Fruit fly (Drosophila melanogaster) whole organism, embryonic: ENCODE measurements around the gene CG9837.

Source experiments
- Ada2b ChIP-seq: fragments of 200-800 bp; sonication (Bioruptor generic); IDR thresholded peaks from 2 replicates; pipeline ENCODE4 v1.3.6; 2022; ENCODE audit warnings: missing biosample characterization, missing genetic modification characterization
- Antp ChIP-seq: fragments of 200-800 bp; sonication (Bioruptor generic); optimal IDR thresholded peaks from 3 replicates; lab custom pipeline; 2016; ENCODE audit warnings: missing biosample characterization, missing genetic modification characterization
- Asciz ChIP-seq: fragments of 200-800 bp; sonication (Bioruptor generic); optimal IDR thresholded peaks from 2 replicates; lab custom pipeline; 2017; ENCODE audit warnings: missing biosample characterization, mild to moderate bottlenecking, missing genetic modification characterization, missing genetic modification reagents
- CG1024 ChIP-seq: fragments of 200-800 bp; sonication (Bioruptor generic); IDR thresholded peaks from 2 replicates; pipeline ENCODE4 v1.3.6; 2022; ENCODE audit warnings: missing biosample characterization, missing genetic modification characterization
- CG10267 ChIP-seq: fragments of 200-800 bp; sonication (Bioruptor generic); optimal IDR thresholded peaks from 2 replicates; lab custom pipeline; 2018; ENCODE audit warnings: missing biosample characterization, mild to moderate bottlenecking, missing genetic modification characterization, moderate library complexity
- CG11085 ChIP-seq: fragments of 200-800 bp; sonication (Bioruptor generic); IDR thresholded peaks from 2 replicates; pipeline ENCODE4 v1.3.6; 2022; ENCODE audit warnings: missing biosample characterization, missing genetic modification characterization
- CG11247 ChIP-seq: fragments of 200-800 bp; sonication (Bioruptor generic); IDR thresholded peaks from 2 replicates; pipeline ENCODE4 v1.3.6; 2022; ENCODE audit warnings: missing biosample characterization, missing genetic modification characterization
- CG11723 ChIP-seq: fragments of 200-800 bp; sonication (Bioruptor generic); optimal IDR thresholded peaks from 2 replicates; lab custom pipeline; 2017; ENCODE audit warnings: missing biosample characterization, mild to moderate bottlenecking, missing genetic modification characterization
- CG13894 ChIP-seq: fragments of 200-800 bp; sonication (Bioruptor generic); optimal IDR thresholded peaks from 3 replicates; lab custom pipeline; 2018; ENCODE audit warnings: missing biosample characterization, mild to moderate bottlenecking, missing genetic modification characterization, moderate library complexity
- CG15011 ChIP-seq: fragments of 200-800 bp; sonication (Bioruptor generic); optimal IDR thresholded peaks from 3 replicates; lab custom pipeline; 2018; ENCODE audit warnings: missing biosample characterization, mild to moderate bottlenecking, missing genetic modification characterization
- CG15696 ChIP-seq: fragments of 200-800 bp; sonication (Bioruptor generic); optimal IDR thresholded peaks from 2 replicates; lab custom pipeline; 2019; ENCODE audit warnings: missing biosample characterization, mild to moderate bottlenecking, missing genetic modification characterization, moderate library complexity
- CG17186 ChIP-seq: fragments of 200-800 bp; sonication (Bioruptor generic); optimal IDR thresholded peaks from 3 replicates; lab custom pipeline; 2017; ENCODE audit warnings: missing biosample characterization, missing genetic modification reagents, missing genetic modification characterization
- CG17385 ChIP-seq: fragments of 200-800 bp; sonication (Bioruptor generic); optimal IDR thresholded peaks from 3 replicates; lab custom pipeline; 2018; ENCODE audit warnings: missing biosample characterization, mild to moderate bottlenecking, missing genetic modification characterization
- CG17912 ChIP-seq: fragments of 200-800 bp; sonication (Bioruptor generic); optimal IDR thresholded peaks from 2 replicates; lab custom pipeline; 2018; ENCODE audit warnings: missing biosample characterization, mild to moderate bottlenecking, missing genetic modification characterization
- CG1832 ChIP-seq: fragments of 200-800 bp; sonication (Bioruptor generic); optimal IDR thresholded peaks from 2 replicates; lab custom pipeline; 2017; ENCODE audit warnings: missing biosample characterization, mild to moderate bottlenecking, missing genetic modification characterization, inconsistent platforms
- CG2678 ChIP-seq: fragments of 200-800 bp; sonication (Bioruptor generic); optimal IDR thresholded peaks from 3 replicates; lab custom pipeline; 2019; ENCODE audit warnings: missing biosample characterization, mild to moderate bottlenecking, missing genetic modification characterization, moderate library complexity
- CG30431 ChIP-seq: fragments of 200-800 bp; sonication (Bioruptor generic); optimal IDR thresholded peaks from 2 replicates; lab custom pipeline; 2017; ENCODE audit warnings: missing biosample characterization, missing genetic modification characterization
- CG32772 ChIP-seq: fragments of 200-800 bp; sonication (Bioruptor generic); IDR thresholded peaks from 2 replicates; pipeline ENCODE4 v1.3.6; 2022; ENCODE audit warnings: missing biosample characterization, missing genetic modification characterization
- CG8388 ChIP-seq: fragments of 200-800 bp; sonication (Bioruptor generic); optimal IDR thresholded peaks from 2 replicates; lab custom pipeline; 2019; ENCODE audit warnings: missing biosample characterization, mild to moderate bottlenecking, missing genetic modification characterization, moderate library complexity
- CG9932 ChIP-seq: fragments of 200-800 bp; sonication (Bioruptor generic); IDR thresholded peaks from 2 replicates; pipeline ENCODE4 v1.3.6; 2022; ENCODE audit warnings: missing biosample characterization, missing genetic modification characterization
- Camta ChIP-seq: fragments of 200-800 bp; sonication (Bioruptor generic); optimal IDR thresholded peaks from 2 replicates; lab custom pipeline; 2016; ENCODE audit warnings: missing biosample characterization, missing genetic modification characterization
- CkIIα-i1 ChIP-seq: fragments of 200-800 bp; sonication (Bioruptor generic); IDR thresholded peaks from 2 replicates; pipeline ENCODE4 v1.3.6; 2022; ENCODE audit warnings: missing biosample characterization, missing genetic modification characterization
- CrebB ChIP-seq: fragments of 200-800 bp; sonication (Bioruptor generic); optimal IDR thresholded peaks from 3 replicates; lab custom pipeline; 2018; ENCODE audit warnings: missing biosample characterization, mild to moderate bottlenecking, missing genetic modification characterization
- HmgD ChIP-seq: fragments of 200-800 bp; sonication (Bioruptor generic); optimal IDR thresholded peaks from 3 replicates; lab custom pipeline; 2016; ENCODE audit warnings: missing biosample characterization, missing genetic modification characterization
- Mad ChIP-seq: fragments of 200-800 bp; sonication (Bioruptor generic); optimal IDR thresholded peaks from 2 replicates; lab custom pipeline; 2016; ENCODE audit warnings: missing biosample characterization, missing genetic modification characterization
- Max ChIP-seq: fragments of 200-800 bp; sonication (Bioruptor generic); optimal IDR thresholded peaks from 2 replicates; lab custom pipeline; 2016; ENCODE audit warnings: missing biosample characterization, mild to moderate bottlenecking, missing genetic modification characterization
- NFAT ChIP-seq: fragments of 200-800 bp; sonication (Bioruptor generic); IDR thresholded peaks from 2 replicates; pipeline ENCODE4 v1.3.6; 2022; ENCODE audit warnings: missing biosample characterization, missing genetic modification characterization
- Oaz ChIP-seq: fragments of 200-800 bp; sonication (Bioruptor generic); IDR thresholded peaks from 2 replicates; pipeline ENCODE4 v1.3.6; 2022; ENCODE audit warnings: missing biosample characterization, missing genetic modification characterization
- Opbp ChIP-seq: fragments of 200-800 bp; sonication (Bioruptor generic); IDR thresholded peaks from 3 replicates; pipeline ENCODE4 v1.3.6; 2022; ENCODE audit warnings: missing biosample characterization, missing genetic modification characterization; ENCODE audit not compliant: partially characterized antibody
- Usf ChIP-seq: fragments of 200-800 bp; sonication (Bioruptor generic); optimal IDR thresholded peaks from 2 replicates; lab custom pipeline; 2017; ENCODE audit warnings: missing genotype, missing biosample characterization, missing genetic modification characterization
- ac ChIP-seq: fragments of 200-800 bp; sonication (Bioruptor generic); optimal IDR thresholded peaks from 3 replicates; lab custom pipeline; 2017; ENCODE audit warnings: missing biosample characterization, mild to moderate bottlenecking, missing genetic modification characterization
- ap ChIP-seq: fragments of 200-800 bp; sonication (Bioruptor generic); IDR thresholded peaks from 2 replicates; pipeline ENCODE4 v1.3.6; 2022; ENCODE audit warnings: missing biosample characterization, missing genetic modification characterization
- ato ChIP-seq: fragments of 200-800 bp; sonication (Bioruptor generic); IDR thresholded peaks from 2 replicates; pipeline ENCODE4 v1.3.6; 2022; ENCODE audit warnings: missing biosample characterization, missing genetic modification characterization; ENCODE audit not compliant: partially characterized antibody
- bsh ChIP-seq, 2 experiments: fragments of 200-800 bp; sonication (Bioruptor generic); optimal IDR thresholded peaks; 2 replicates each; lab custom pipeline; 2017 to 2018; ENCODE audit warnings: mild to moderate bottlenecking in 2 of 2, missing biosample characterization in 2 of 2, missing genetic modification characterization in 2 of 2, moderate library complexity in 1 of 2
- btn ChIP-seq: fragments of 200-800 bp; sonication (Bioruptor generic); optimal IDR thresholded peaks from 2 replicates; lab custom pipeline; 2016; ENCODE audit warnings: missing biosample characterization, missing genetic modification characterization
- crc ChIP-seq: fragments of 200-800 bp; sonication (Bioruptor generic); optimal IDR thresholded peaks from 2 replicates; lab custom pipeline; 2016; ENCODE audit warnings: missing biosample characterization, missing genetic modification characterization
- danr ChIP-seq: fragments of 200-800 bp; sonication (Bioruptor generic); IDR thresholded peaks from 2 replicates; pipeline ENCODE4 v1.3.6; 2022; ENCODE audit warnings: missing biosample characterization, missing genetic modification characterization
- en ChIP-seq: fragments of 200-800 bp; sonication (Bioruptor generic); optimal IDR thresholded peaks from 2 replicates; lab custom pipeline; 2016; ENCODE audit warnings: missing biosample characterization, missing genetic modification characterization
- esg ChIP-seq: fragments of 200-800 bp; sonication (Bioruptor generic); conservative IDR thresholded peaks from 2 replicates; pipeline ENCODE4 v1.3.6; 2022; ENCODE audit warnings: missing biosample characterization, missing genetic modification characterization
- fd3F ChIP-seq: fragments of 200-800 bp; sonication (Bioruptor generic); optimal IDR thresholded peaks from 2 replicates; lab custom pipeline; 2018; ENCODE audit warnings: missing biosample characterization, mild to moderate bottlenecking, missing genetic modification characterization, moderate library complexity
- ftz-f1 ChIP-seq: fragments of 200-800 bp; sonication (Bioruptor generic); optimal IDR thresholded peaks from 2 replicates; lab custom pipeline; 2016; ENCODE audit warnings: missing biosample characterization, missing genetic modification characterization
- gcm ChIP-seq: fragments of 200-800 bp; sonication (Bioruptor generic); optimal IDR thresholded peaks from 2 replicates; lab custom pipeline; 2019; ENCODE audit warnings: missing biosample characterization, mild to moderate bottlenecking, missing genetic modification characterization, moderate library complexity
- hb ChIP-seq: fragments of 200-800 bp; sonication (Bioruptor generic); IDR thresholded peaks from 3 replicates; pipeline ENCODE4 v1.3.6; 2022; ENCODE audit warnings: missing biosample characterization, missing genetic modification characterization; ENCODE audit not compliant: partially characterized antibody
- inv ChIP-seq: fragments of 200-800 bp; sonication (Bioruptor generic); IDR thresholded peaks from 2 replicates; pipeline ENCODE4 v1.3.6; 2022; ENCODE audit warnings: missing biosample characterization, missing genetic modification characterization; ENCODE audit not compliant: partially characterized antibody
- pb ChIP-seq: fragments of 200-800 bp; sonication (Bioruptor generic); optimal IDR thresholded peaks from 3 replicates; lab custom pipeline; 2016; ENCODE audit warnings: missing biosample characterization, missing genetic modification characterization
- pzg ChIP-seq: fragments of 200-800 bp; sonication (Bioruptor generic); optimal IDR thresholded peaks from 3 replicates; lab custom pipeline; 2018; ENCODE audit warnings: missing biosample characterization, mild to moderate bottlenecking, missing genetic modification characterization, moderate library complexity
- scrt ChIP-seq: fragments of 200-800 bp; sonication (Bioruptor generic); optimal IDR thresholded peaks from 2 replicates; lab custom pipeline; 2018; ENCODE audit warnings: missing biosample characterization, mild to moderate bottlenecking, missing genetic modification characterization, moderate library complexity
- shn ChIP-seq: fragments of 200-800 bp; sonication (Bioruptor generic); optimal IDR thresholded peaks from 3 replicates; lab custom pipeline; 2016; ENCODE audit warnings: missing biosample characterization, missing genetic modification characterization
- sim ChIP-seq: fragments of 200-800 bp; sonication (Bioruptor generic); IDR thresholded peaks from 2 replicates; pipeline ENCODE4 v1.3.6; 2022; ENCODE audit warnings: missing biosample characterization, missing genetic modification characterization
- tx ChIP-seq: fragments of 200-800 bp; sonication (Bioruptor generic); optimal IDR thresholded peaks from 2 replicates; lab custom pipeline; 2016; ENCODE audit warnings: missing biosample characterization, missing genetic modification characterization
- wdn ChIP-seq: fragments of 200-800 bp; sonication (Bioruptor generic); IDR thresholded peaks from 2 replicates; pipeline ENCODE4 v1.3.6; 2022; ENCODE audit warnings: missing biosample characterization, missing genetic modification characterization

CG9837 gene

dm6 chr3R:8819551-8820057 is 6.2 kb upstream of the CG9837 start (continued):
- TF ChIP-seq CrebB (peak; percentile 72), Usf (GFP tag; lab: Kevin White, UChicago) (no peak), inv (GFP tag; lab: Robert Waterston, UW) (no peak), CG17186 (GFP tag; lab: Kevin White, UChicago) (no peak), NFAT (GFP tag; lab: Robert Waterston, UW) (no peak; the same call in 1 of the 2 replicates), pzg (GFP tag; lab: Kevin White, UChicago) (peak; percentile 8), CG30431 (GFP tag; lab: Kevin White, UChicago) (no peak), Mad (GFP tag; lab: Kevin White, UChicago) (peak; percentile 13), HmgD (GFP tag; lab: Kevin White, UChicago) (no peak), CkIIα-i1 (GFP tag; lab: Robert Waterston, UW) (no peak), hb (no peak), gcm (GFP tag; lab: Kevin White, UChicago) (no peak), ato (GFP tag; lab: Robert Waterston, UW) (no peak), Oaz (GFP tag; lab: Robert Waterston, UW) (no peak), ftz-f1 (GFP tag; lab: Kevin White, UChicago) (no peak), fd3F (GFP tag; lab: Kevin White, UChicago) (peak; percentile 25), en (no peak), CG1832 (GFP tag; lab: Kevin White, UChicago) (no peak), CG32772 (GFP tag; lab: Robert Waterston, UW) (peak; percentile 24; the same call in 1 of the 2 replicates), Max (GFP tag; lab: Kevin White, UChicago) (peak; percentile 66), CG15011 (peak; percentile 34), btn (GFP tag; lab: Kevin White, UChicago) (no peak), CG17912 (GFP tag; lab: Kevin White, UChicago) (peak; percentile 22), bsh (GFP tag; optimal IDR thresholded peaks at IDR 0.05; lab: Kevin White, UChicago) (peak in 1 of 2 experiments; percentile 27), esg (GFP tag; lab: Robert Waterston, UW) (no peak), CG9932 (GFP tag; lab: Robert Waterston, UW) (peak; percentile 32; the same call in 1 of the 2 replicates), ac (GFP tag; lab: Kevin White, UChicago) (peak; percentile 29), CG10267 (tag; lab: Kevin White, UChicago) (no peak), tx (peak; percentile 6), CG11247 (GFP tag; lab: Robert Waterston, UW) (no peak), shn (GFP tag; lab: Kevin White, UChicago) (no peak), CG8388 (GFP tag; lab: Kevin White, UChicago) (no peak), scrt (no peak), CG1024 (GFP tag; lab: Robert Waterston, UW) (no peak), crc (GFP tag; lab: Kevin White, UChicago) (no peak), danr (GFP tag; lab: Robert Waterston, UW) (peak; percentile 34; the same call in 1 of the 2 replicates), CG11723 (GFP tag; lab: Kevin White, UChicago) (peak; percentile 11), CG15696 (tag; lab: Kevin White, UChicago) (peak; percentile 48), CG2678 (tag; lab: Kevin White, UChicago) (peak; percentile 42), pb (GFP tag; lab: Kevin White, UChicago) (peak; percentile 31), wdn (GFP tag; lab: Robert Waterston, UW) (peak; percentile 46; the same call in 1 of the 2 replicates), Ada2b (GFP tag; lab: Robert Waterston, UW) (no peak), Camta (no peak), Asciz (GFP tag; lab: Kevin White, UChicago) (no peak), Antp (no peak), CG13894 (tag; lab: Kevin White, UChicago) (peak; percentile 25), CG11085 (GFP tag; lab: Robert Waterston, UW) (no peak), ap (no peak), sim (GFP tag; lab: Robert Waterston, UW) (no peak), CG17385 (GFP tag; lab: Kevin White, UChicago) (no peak), Opbp (0 out of 3 replicates have a peak, but pooled peaks have one; percentile 7)
